Fruit fly (Drosophila melanogaster) whole organism, pupa: ENCODE results near the gene Pi3K21B.

ENCODE experiments used
- CG13204 ChIP-seq: fragments of 200-800 bp; sonication (Bioruptor generic); optimal IDR thresholded peaks from 2 replicates; lab custom pipeline; 2018; ENCODE audit warnings: missing biosample characterization, mild to moderate bottlenecking, missing genetic modification characterization, moderate library complexity
- CG14655 ChIP-seq: fragments of 200-800 bp; sonication (Bioruptor generic); optimal IDR thresholded peaks from 3 replicates; lab custom pipeline; 2017; ENCODE audit warnings: mild to moderate bottlenecking, missing biosample characterization, missing genetic modification reagents, missing genetic modification characterization
- CG4496 ChIP-seq: fragments of 200-800 bp; sonication (Bioruptor generic); IDR thresholded peaks from 3 replicates; pipeline ENCODE4 v1.3.6; 2022; ENCODE audit warnings: missing biosample characterization, missing genetic modification characterization
- Ets98B ChIP-seq: fragments of 200-800 bp; sonication (Bioruptor generic); IDR thresholded peaks from 2 replicates; pipeline ENCODE4 v1.3.6; 2022; ENCODE audit warnings: missing biosample characterization, missing genetic modification characterization
- Pif1A ChIP-seq: fragments of 200-800 bp; sonication (Bioruptor generic); optimal IDR thresholded peaks from 3 replicates; lab custom pipeline; 2016; ENCODE audit warnings: missing biosample characterization, missing genetic modification characterization
- Snoo ChIP-seq: fragments of 200-800 bp; sonication (Bioruptor generic); optimal IDR thresholded peaks from 3 replicates; lab custom pipeline; 2017; ENCODE audit warnings: missing biosample characterization, mild to moderate bottlenecking, missing genetic modification characterization, inconsistent platforms
- fd96Ca ChIP-seq: fragments of 200-800 bp; sonication (Bioruptor generic); IDR thresholded peaks from 3 replicates; pipeline ENCODE4 v1.3.6; 2022; ENCODE audit warnings: missing biosample characterization, missing genetic modification characterization
- gl ChIP-seq: fragments of 200-800 bp; sonication (Bioruptor generic); optimal IDR thresholded peaks from 2 replicates; lab custom pipeline; 2018; ENCODE audit warnings: missing biosample characterization, mild to moderate bottlenecking, missing genetic modification characterization

- TF ChIP-seq Pif1A (GFP tag; lab: Kevin White, UChicago) (no peak), CG13204 (GFP tag; lab: Kevin White, UChicago) (no peak), fd96Ca (GFP tag; lab: Robert Waterston, UW) (no peak), Snoo (no peak), CG4496 (GFP tag; lab: Robert Waterston, UW) (no peak), Ets98B (GFP tag; lab: Robert Waterston, UW) (no peak; the same call in 1 of the 2 replicates), CG14655 (GFP tag; lab: Kevin White, UChicago) (no peak), gl (tag; lab: Kevin White, UChicago) (no peak)
Observed at dm6 chr2L:292301-292700, 5.4 kb upstream of the Pi3K21B start, which contains the start of gene CG11562.
